Fruit fly (Drosophila melanogaster) whole organism, embryonic: Measurements from ENCODE around the gene CG7029.

Source experiments
- Ada2b ChIP-seq: fragments of 200-800 bp; sonication (Bioruptor generic); IDR thresholded peaks from 2 replicates; pipeline ENCODE4 v1.3.6; 2022; ENCODE audit warnings: missing biosample characterization, missing genetic modification characterization
- Asciz ChIP-seq: fragments of 200-800 bp; sonication (Bioruptor generic); optimal IDR thresholded peaks from 2 replicates; lab custom pipeline; 2017; ENCODE audit warnings: missing biosample characterization, mild to moderate bottlenecking, missing genetic modification characterization, missing genetic modification reagents
- CG10274 ChIP-seq: fragments of 200-800 bp; sonication (Bioruptor generic); optimal IDR thresholded peaks from 3 replicates; lab custom pipeline; 2017; ENCODE audit warnings: missing biosample characterization, mild to moderate bottlenecking, missing genetic modification characterization
- CG11696 ChIP-seq: fragments of 200-800 bp; sonication (Bioruptor generic); IDR thresholded peaks from 2 replicates; pipeline ENCODE4 v1.3.6; 2022; ENCODE audit warnings: missing biosample characterization, missing genetic modification characterization
- CG14667 ChIP-seq: fragments of 200-800 bp; sonication (Bioruptor generic); IDR thresholded peaks from 2 replicates; pipeline ENCODE4 v1.3.6; 2022; ENCODE audit warnings: missing biosample characterization, missing genetic modification characterization
- CG15011 ChIP-seq: fragments of 200-800 bp; sonication (Bioruptor generic); optimal IDR thresholded peaks from 3 replicates; lab custom pipeline; 2018; ENCODE audit warnings: missing biosample characterization, mild to moderate bottlenecking, missing genetic modification characterization
- CG15269 ChIP-seq: fragments of 200-800 bp; sonication (Bioruptor generic); optimal IDR thresholded peaks from 2 replicates; lab custom pipeline; 2018; ENCODE audit warnings: missing biosample characterization, mild to moderate bottlenecking, missing genetic modification characterization, moderate library complexity
- CG1603 ChIP-seq: fragments of 200-800 bp; sonication (Bioruptor generic); optimal IDR thresholded peaks from 2 replicates; lab custom pipeline; 2019; ENCODE audit warnings: missing biosample characterization, mild to moderate bottlenecking, missing genetic modification characterization, moderate library complexity
- CG17912 ChIP-seq: fragments of 200-800 bp; sonication (Bioruptor generic); optimal IDR thresholded peaks from 2 replicates; lab custom pipeline; 2018; ENCODE audit warnings: missing biosample characterization, mild to moderate bottlenecking, missing genetic modification characterization
- CG1792 ChIP-seq: fragments of 200-800 bp; sonication (Bioruptor generic); optimal IDR thresholded peaks from 2 replicates; lab custom pipeline; 2016; ENCODE audit warnings: missing biosample characterization, missing genetic modification characterization
- CG2712 ChIP-seq: fragments of 200-800 bp; optimal IDR thresholded peaks from 3 replicates; lab custom pipeline; 2019; ENCODE audit warnings: missing biosample characterization, mild to moderate bottlenecking, missing genetic modification characterization, moderate library complexity
- CG31224 ChIP-seq: fragments of 200-800 bp; sonication (Bioruptor generic); IDR thresholded peaks from 2 replicates; pipeline ENCODE4 v1.3.6; 2022; ENCODE audit warnings: missing biosample characterization, missing genetic modification characterization
- CG3163 ChIP-seq: fragments of 200-800 bp; sonication (Bioruptor generic); optimal IDR thresholded peaks from 3 replicates; lab custom pipeline; 2016; ENCODE audit warnings: missing biosample characterization, missing genetic modification characterization
- CG4424 ChIP-seq: fragments of 200-800 bp; sonication (Bioruptor generic); optimal IDR thresholded peaks from 3 replicates; lab custom pipeline; 2016; ENCODE audit warnings: missing biosample characterization, missing genetic modification characterization
- CG4854 ChIP-seq: fragments of 200-800 bp; sonication (Bioruptor generic); optimal IDR thresholded peaks from 2 replicates; lab custom pipeline; 2016; ENCODE audit warnings: missing biosample characterization, missing genetic modification characterization, inconsistent platforms
- CG8290 ChIP-seq, 3 experiments: fragments of 200-800 bp; sonication (Bioruptor generic); optimal IDR thresholded peaks; 2 replicates each; lab custom pipeline; 2016 to 2019; ENCODE audit warnings: missing biosample characterization in 3 of 3, missing genetic modification characterization in 3 of 3, mild to moderate bottlenecking in 2 of 3, moderate library complexity in 1 of 3
- CG9727 ChIP-seq: fragments of 200-800 bp; sonication (Bioruptor generic); optimal IDR thresholded peaks from 3 replicates; lab custom pipeline; 2017; ENCODE audit warnings: missing biosample characterization, mild to moderate bottlenecking, missing genetic modification characterization
- CkIIα-i1 ChIP-seq: fragments of 200-800 bp; sonication (Bioruptor generic); IDR thresholded peaks from 2 replicates; pipeline ENCODE4 v1.3.6; 2022; ENCODE audit warnings: missing biosample characterization, missing genetic modification characterization
- Drgx ChIP-seq: fragments of 200-800 bp; sonication (Bioruptor generic); IDR thresholded peaks from 2 replicates; pipeline ENCODE4 v1.3.6; 2022; ENCODE audit warnings: missing biosample characterization, missing genetic modification characterization
- ERR ChIP-seq: fragments of 200-800 bp; sonication (Bioruptor generic); optimal IDR thresholded peaks from 2 replicates; lab custom pipeline; 2016; ENCODE audit warnings: missing biosample characterization, missing genetic modification characterization
- Med ChIP-seq: fragments of 200-800 bp; sonication (Bioruptor generic); peaks from one replicate; lab custom pipeline; 2016; ENCODE audit warnings: missing biosample characterization, missing genetic modification characterization, mild to moderate bottlenecking, inconsistent platforms, moderate library complexity
- NC2α ChIP-seq: fragments of 200-800 bp; sonication (Bioruptor generic); optimal IDR thresholded peaks from 2 replicates; lab custom pipeline; 2016; ENCODE audit warnings: missing biosample characterization, missing genetic modification characterization
- Oaz ChIP-seq: fragments of 200-800 bp; sonication (Bioruptor generic); IDR thresholded peaks from 2 replicates; pipeline ENCODE4 v1.3.6; 2022; ENCODE audit warnings: missing biosample characterization, missing genetic modification characterization
- Vsx1 ChIP-seq: fragments of 200-800 bp; sonication (Bioruptor generic); optimal IDR thresholded peaks from 2 replicates; lab custom pipeline; 2017; ENCODE audit warnings: missing biosample characterization, mild to moderate bottlenecking, missing genetic modification characterization, missing genetic modification reagents
- Xrp1 ChIP-seq: fragments of 200-800 bp; sonication (Bioruptor generic); IDR thresholded peaks from 2 replicates; pipeline ENCODE4 v1.3.6; 2022; ENCODE audit warnings: missing biosample characterization, missing genetic modification characterization
- cg ChIP-seq: fragments of 200-800 bp; sonication (Bioruptor generic); optimal IDR thresholded peaks from 3 replicates; lab custom pipeline; 2019; ENCODE audit warnings: missing biosample characterization, mild to moderate bottlenecking, missing genetic modification characterization, moderate library complexity
- ci ChIP-seq: fragments of 200-800 bp; sonication (Bioruptor generic); IDR thresholded peaks from 3 replicates; pipeline ENCODE4 v1.3.6; 2022; ENCODE audit warnings: missing biosample characterization, missing genetic modification characterization
- disco-r ChIP-seq: fragments of 200-800 bp; sonication (Bioruptor generic); optimal IDR thresholded peaks from 2 replicates; lab custom pipeline; 2016; ENCODE audit warnings: missing biosample characterization, missing genetic modification characterization
- dmrt11E ChIP-seq: fragments of 200-800 bp; sonication (Bioruptor generic); optimal IDR thresholded peaks from 3 replicates; lab custom pipeline; 2018; ENCODE audit warnings: missing biosample characterization, mild to moderate bottlenecking, missing genetic modification characterization, moderate library complexity
- grau ChIP-seq: fragments of 200-800 bp; optimal IDR thresholded peaks from 3 replicates; lab custom pipeline; 2019; ENCODE audit warnings: missing biosample characterization, mild to moderate bottlenecking, missing genetic modification characterization, moderate library complexity
- h ChIP-seq: fragments of >200 bp; optimal IDR thresholded peaks from 2 replicates; lab custom pipeline; 2017
- hkb ChIP-seq, 2 experiments: fragments of 200-800 bp in 1 of 2; fragments of >200 bp in 1 of 2; sonication (Bioruptor generic) in 1 of 2; IDR thresholded peaks in 1 of 2; optimal IDR thresholded peaks in 1 of 2; 2 replicates each; pipeline versions ENCODE4 v1.3.6 to Lab custom; 2017 to 2022; ENCODE audit warnings: missing biosample characterization in 1 of 2, missing genetic modification characterization in 1 of 2
- jumu ChIP-seq: fragments of 200-800 bp; sonication (Bioruptor generic); optimal IDR thresholded peaks from 3 replicates; lab custom pipeline; 2016; ENCODE audit warnings: missing biosample characterization, missing genetic modification characterization
- lab ChIP-seq: fragments of 200-800 bp; sonication (Bioruptor generic); optimal IDR thresholded peaks from 3 replicates; lab custom pipeline; 2017; ENCODE audit warnings: missing biosample characterization, missing genetic modification characterization, mild to moderate bottlenecking, moderate library complexity, missing genetic modification reagents
- lola ChIP-seq, 3 experiments: fragments of >200 bp in 2 of 3; fragments of 200-800 bp in 1 of 3; sonication (Bioruptor generic) in 1 of 3; optimal IDR thresholded peaks; 2 replicates each; lab custom pipeline; 2017 to 2019; ENCODE audit warnings: missing biosample characterization in 3 of 3, missing genetic modification characterization in 3 of 3, mild to moderate bottlenecking in 1 of 3, moderate library complexity in 1 of 3
- nerfin-1 ChIP-seq: fragments of 200-800 bp; sonication (Bioruptor generic); optimal IDR thresholded peaks from 3 replicates; lab custom pipeline; 2019; ENCODE audit warnings: missing biosample characterization, mild to moderate bottlenecking, missing genetic modification characterization, moderate library complexity
- slbo ChIP-seq: fragments of 200-800 bp; sonication (Bioruptor generic); IDR thresholded peaks from 2 replicates; pipeline ENCODE4 v1.3.6; 2022; ENCODE audit warnings: missing biosample characterization, missing genetic modification characterization
- so ChIP-seq: fragments of 200-800 bp; sonication (Bioruptor generic); IDR thresholded peaks from 3 replicates; pipeline ENCODE4 v1.3.6; 2022; ENCODE audit warnings: missing biosample characterization, missing genetic modification characterization
- tup ChIP-seq: fragments of 200-800 bp; sonication (Bioruptor generic); optimal IDR thresholded peaks from 2 replicates; lab custom pipeline; 2016; ENCODE audit warnings: missing biosample characterization, mild to moderate bottlenecking, missing genetic modification characterization, moderate library complexity
- unpg ChIP-seq: fragments of 200-800 bp; sonication (Bioruptor generic); optimal IDR thresholded peaks from 3 replicates; lab custom pipeline; 2018; ENCODE audit warnings: missing biosample characterization, mild to moderate bottlenecking, missing genetic modification characterization, moderate library complexity
- yki ChIP-seq: fragments of >200 bp; optimal IDR thresholded peaks from 3 replicates; lab custom pipeline; 2018

The CG7029 gene

dm6 chr3R:22751111-22751510, 410 bp downstream of the CG7029 start (continued):
- no peak for TF ChIP-seq CG2712 (tag; lab: Kevin White, UChicago)
- no peak for TF ChIP-seq grau (tag; lab: Kevin White, UChicago)
- TF ChIP-seq ERR (GFP tag; lab: Kevin White, UChicago), result no peak
- 0 out of 2 replicates have a peak, but pooled peaks have one; percentile 19 for TF ChIP-seq Xrp1 (GFP tag; lab: Robert Waterston, UW)
- peak; percentile 15 for TF ChIP-seq nerfin-1
- no peak for TF ChIP-seq disco-r (GFP tag; lab: Kevin White, UChicago)
- TF ChIP-seq jumu (GFP tag; lab: Kevin White, UChicago), result no peak
- TF ChIP-seq CG4854 (GFP tag; lab: Kevin White, UChicago), result no peak
- no peak for TF ChIP-seq lola (GFP tag; optimal IDR thresholded peaks at IDR 0.05; lab: Kevin White, UChicago)
- TF ChIP-seq lab (GFP tag; lab: Kevin White, UChicago), result no peak
- peak; percentile 23; the same call in 1 of the 2 replicates for TF ChIP-seq Ada2b (GFP tag; lab: Robert Waterston, UW)
- TF ChIP-seq Vsx1 (GFP tag; lab: Kevin White, UChicago), result no peak
- TF ChIP-seq slbo (GFP tag; lab: Robert Waterston, UW), result peak; percentile 15; the same call in 1 of the 2 replicates
- TF ChIP-seq Med (GFP tag; lab: Kevin White, UChicago), result peak; percentile 75
- TF ChIP-seq tup (GFP tag; lab: Kevin White, UChicago), result no peak
- TF ChIP-seq NC2α (GFP tag; lab: Kevin White, UChicago), result no peak
- 0 out of 2 replicates have a peak, but pooled peaks have one; percentile 28 for TF ChIP-seq Drgx (GFP tag; lab: Robert Waterston, UW)
- TF ChIP-seq ci (GFP tag; lab: Robert Waterston, UW), result peak; percentile 5; the same call in 1 of the 3 replicates
- TF ChIP-seq dmrt11E, result no peak
- TF ChIP-seq CG31224 (GFP tag; lab: Robert Waterston, UW), result no peak
- TF ChIP-seq Oaz (GFP tag; lab: Robert Waterston, UW), result no peak
- no peak for TF ChIP-seq CG9727 (GFP tag; lab: Kevin White, UChicago)
- TF ChIP-seq CG14667 (GFP tag; lab: Robert Waterston, UW), result no peak
- TF ChIP-seq hkb (optimal IDR thresholded peaks at IDR 0.05; lab: Kevin White, UChicago), result no peak
- peak; percentile 35; the same call in 1 of the 2 replicates for TF ChIP-seq hkb (GFP tag; IDR thresholded peaks at IDR 0.05; lab: Robert Waterston, UW)
- TF ChIP-seq CG15269 (tag; lab: Kevin White, UChicago), result no peak
- TF ChIP-seq yki (lab: Kevin White, UChicago), result no peak
- no peak for TF ChIP-seq Asciz
- no peak for TF ChIP-seq CG3163
- no peak for TF ChIP-seq CG10274 (GFP tag; lab: Kevin White, UChicago)
- no peak for TF ChIP-seq CG17912 (GFP tag; lab: Kevin White, UChicago)
- TF ChIP-seq CG1792 (GFP tag; lab: Kevin White, UChicago), result no peak
- peak; percentile 2 for TF ChIP-seq unpg (GFP tag; lab: Kevin White, UChicago)
- peak; percentile 60 for TF ChIP-seq cg (GFP tag; lab: Kevin White, UChicago)
- TF ChIP-seq so (GFP tag; lab: Robert Waterston, UW), result no peak
- no peak for TF ChIP-seq CG8290 (GFP tag; optimal IDR thresholded peaks at IDR 0.05; lab: Kevin White, UChicago)
- TF ChIP-seq CG8290 (tag; optimal IDR thresholded peaks at IDR 0.05; lab: Kevin White, UChicago), result peak in 1 of 2 experiments; percentile 5
- TF ChIP-seq CG15011, result no peak
- no peak for TF ChIP-seq CkIIα-i1 (GFP tag; lab: Robert Waterston, UW)
- no peak for TF ChIP-seq h
- TF ChIP-seq CG4424, result no peak
- TF ChIP-seq CG1603 (tag; lab: Kevin White, UChicago), result peak; percentile 3
- TF ChIP-seq CG11696 (GFP tag; lab: Robert Waterston, UW), result peak; percentile 57
